Fruit fly (Drosophila melanogaster): Measurements from ENCODE around the gene CG17104.
A peak's percentile ranks its signal among the peaks of the same experiment; 100 is the strongest.

DNA sequence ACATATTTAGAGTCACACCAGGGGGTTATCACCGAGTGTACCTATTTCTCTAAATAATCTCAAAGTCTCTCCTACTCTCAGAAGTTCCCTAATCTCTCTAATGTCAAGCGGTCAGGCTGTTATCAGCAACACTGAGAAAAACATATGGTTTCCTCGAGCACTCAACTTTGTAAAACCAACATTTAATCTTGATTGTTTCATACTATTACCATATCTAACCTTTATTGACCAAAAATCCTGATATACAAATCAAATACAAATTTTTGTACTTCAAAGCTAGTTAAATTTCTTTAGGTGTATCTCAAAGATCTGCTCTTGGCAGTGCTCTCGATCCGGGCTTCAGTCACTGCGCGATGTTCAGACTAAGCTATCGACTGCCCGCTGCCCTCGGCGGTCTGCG, 26.3 kb downstream of the CG17104 start, which contains the start of gene CG6415:
- TF ChIP-seq CG13204 (GFP tag; optimal IDR thresholded peaks at IDR 0.05): no peak
- TF ChIP-seq CG17806 (tag; optimal IDR thresholded peaks at IDR 0.05): no peak
- TF ChIP-seq Ets98B (GFP tag; IDR thresholded peaks at IDR 0.05): peak; percentile 76
- TF ChIP-seq CG32121 (GFP tag; IDR thresholded peaks at IDR 0.05): peak; percentile 85
- TF ChIP-seq CG8159 (tag; optimal IDR thresholded peaks at IDR 0.05): no peak
- peak; percentile 54; the same call in 1 of the 2 replicates for TF ChIP-seq CG12605 (GFP tag; IDR thresholded peaks at IDR 0.05)
- TF ChIP-seq Snoo (tag; optimal IDR thresholded peaks at IDR 0.05): no peak
- no peak for TF ChIP-seq EcR (GFP tag; optimal IDR thresholded peaks at IDR 0.05)
- TF ChIP-seq CG15710 (tag; optimal IDR thresholded peaks at IDR 0.05): no peak
- no peak for TF ChIP-seq CG10348 (GFP tag; IDR thresholded peaks at IDR 0.05)
- no peak for TF ChIP-seq D1 (tag; optimal IDR thresholded peaks at IDR 0.05)
- TF ChIP-seq Pif1A (GFP tag; optimal IDR thresholded peaks at IDR 0.05): peak; percentile 25
- TF ChIP-seq rn (GFP tag; IDR thresholded peaks at IDR 0.05): 0 out of 2 replicates have a peak, but pooled peaks have one; percentile 13
